Fruit fly (Drosophila melanogaster) whole organism, adult: ENCODE measurements around the gene shv.
A peak's percentile ranks its signal among the peaks of the same experiment; 100 is the strongest.

Experiments used
- CG11617 ChIP-seq: fragments of 200-800 bp; sonication (Bioruptor generic); optimal IDR thresholded peaks from 2 replicates; lab custom pipeline; 2017; ENCODE audit warnings: mild to moderate bottlenecking, missing biosample characterization, missing genetic modification reagents, missing genetic modification characterization
- CG12768 ChIP-seq: fragments of 200-800 bp; sonication (Bioruptor generic); optimal IDR thresholded peaks from 2 replicates; lab custom pipeline; 2017; ENCODE audit warnings: missing biosample characterization, missing genetic modification characterization, mild to moderate bottlenecking, moderate library complexity, missing genetic modification reagents
- CG14711 ChIP-seq: fragments of 200-800 bp; sonication (Bioruptor generic); optimal IDR thresholded peaks from 2 replicates; lab custom pipeline; 2018; ENCODE audit warnings: missing biosample characterization, mild to moderate bottlenecking, missing genetic modification characterization, moderate library complexity
- CG1620 ChIP-seq: fragments of 200-800 bp; sonication (Bioruptor generic); optimal IDR thresholded peaks from 2 replicates; lab custom pipeline; 2016; ENCODE audit warnings: missing biosample characterization, missing genetic modification characterization
- CG33017 ChIP-seq: fragments of 200-800 bp; sonication (Bioruptor generic); optimal IDR thresholded peaks from 2 replicates; lab custom pipeline; 2018; ENCODE audit warnings: missing biosample characterization, mild to moderate bottlenecking, missing genetic modification characterization, moderate library complexity
- CG5204 ChIP-seq: fragments of 200-800 bp; sonication (Bioruptor generic); optimal IDR thresholded peaks from 2 replicates; lab custom pipeline; 2016; ENCODE audit warnings: missing biosample characterization, missing genetic modification characterization
- CG7045 ChIP-seq: fragments of 200-800 bp; sonication (Bioruptor generic); optimal IDR thresholded peaks from 2 replicates; lab custom pipeline; 2017; ENCODE audit warnings: missing biosample characterization, mild to moderate bottlenecking, missing genetic modification characterization
- CG7101 ChIP-seq: fragments of 200-800 bp; sonication (Bioruptor generic); optimal IDR thresholded peaks from 2 replicates; lab custom pipeline; 2018; ENCODE audit warnings: missing biosample characterization, mild to moderate bottlenecking, missing genetic modification characterization, moderate library complexity
- Clk ChIP-seq: fragments of 200-800 bp; sonication (Bioruptor generic); optimal IDR thresholded peaks from 2 replicates; lab custom pipeline; 2017; ENCODE audit warnings: missing biosample characterization, missing genetic modification characterization
- Crg-1 ChIP-seq: fragments of 200-800 bp; sonication (Bioruptor generic); optimal IDR thresholded peaks from 2 replicates; lab custom pipeline; 2016; ENCODE audit warnings: missing biosample characterization, missing genetic modification characterization
- Hr96 ChIP-seq: fragments of 200-800 bp; sonication (Bioruptor generic); optimal IDR thresholded peaks from 2 replicates; lab custom pipeline; 2016; ENCODE audit warnings: missing biosample characterization, missing genetic modification characterization
- Mnt ChIP-seq: fragments of 200-800 bp; sonication (Bioruptor generic); optimal IDR thresholded peaks from 2 replicates; lab custom pipeline; 2016; ENCODE audit warnings: missing biosample characterization, mild to moderate bottlenecking, missing genetic modification characterization
- bab1 ChIP-seq: fragments of 200-800 bp; sonication (Bioruptor generic); optimal IDR thresholded peaks from 3 replicates; lab custom pipeline; 2019; ENCODE audit warnings: missing biosample characterization, mild to moderate bottlenecking, missing genetic modification characterization, moderate library complexity
- cic ChIP-seq: fragments of 200-800 bp; sonication (Bioruptor generic); optimal IDR thresholded peaks from 2 replicates; lab custom pipeline; 2017; ENCODE audit warnings: missing biosample characterization, mild to moderate bottlenecking, missing genetic modification characterization, moderate library complexity
- cnc ChIP-seq, 2 experiments: fragments of >200 bp; optimal IDR thresholded peaks; 2 replicates each; lab custom pipeline; 2017
- kay ChIP-seq: fragments of 200-800 bp; sonication (Bioruptor generic); peaks from one replicate; lab custom pipeline; 2016; ENCODE audit warnings: missing biosample characterization, missing genetic modification characterization, borderline replicate concordance
- ovo ChIP-seq: fragments of 200-800 bp; sonication (Bioruptor generic); optimal IDR thresholded peaks from 2 replicates; lab custom pipeline; 2016; ENCODE audit warnings: missing biosample characterization, missing genetic modification characterization
- pad ChIP-seq: fragments of 200-800 bp; sonication (Bioruptor generic); optimal IDR thresholded peaks from 3 replicates; lab custom pipeline; 2017; ENCODE audit warnings: missing biosample characterization, missing genetic modification characterization, mild to moderate bottlenecking, moderate library complexity, missing genetic modification reagents
- tj ChIP-seq: fragments of 200-800 bp; sonication (Bioruptor generic); optimal IDR thresholded peaks from 3 replicates; lab custom pipeline; 2017; ENCODE audit warnings: missing biosample characterization, mild to moderate bottlenecking, missing genetic modification characterization, moderate library complexity
- toe ChIP-seq: fragments of 200-800 bp; sonication (Bioruptor generic); optimal IDR thresholded peaks from 2 replicates; lab custom pipeline; 2016; ENCODE audit warnings: missing biosample characterization, missing genetic modification characterization

The shv gene

dm6 chr2L:452872-453271 lies at the start of gene shv, which contains the start of gene crq:
Gene shv (plus strand): TSS chr2L:453108.
Gene crq (minus strand): TSS chr2L:453024.
- TF ChIP-seq Hr96 (GFP tag; lab: Kevin White, UChicago) (no peak), CG33017 (tag; lab: Kevin White, UChicago) (no peak), CG11617 (no peak), CG12768 (no peak), cic (GFP tag; lab: Kevin White, UChicago) (peak; percentile 42), pad (GFP tag; lab: Kevin White, UChicago) (peak; percentile 38), CG14711 (peak; percentile 99), cnc (optimal IDR thresholded peaks at IDR 0.05; lab: Kevin White, UChicago) (no peak), tj (GFP tag; lab: Kevin White, UChicago) (peak; percentile 74), bab1 (GFP tag; lab: Kevin White, UChicago) (peak; percentile 63), CG5204 (no peak), CG1620 (GFP tag; lab: Kevin White, UChicago) (no peak), toe (GFP tag; lab: Kevin White, UChicago) (no peak)

- TF ChIP-seq kay (GFP tag; lab: Kevin White, UChicago): no peak
- TF ChIP-seq pad (GFP tag; lab: Kevin White, UChicago): no peak
- TF ChIP-seq bab1 (GFP tag; lab: Kevin White, UChicago): peak; percentile 51
- TF ChIP-seq CG5204: peak; percentile 28
- peak; percentile 29 for TF ChIP-seq CG14711
- TF ChIP-seq CG12768: no peak
- TF ChIP-seq Mnt (GFP tag; lab: Kevin White, UChicago): peak; percentile 96
- TF ChIP-seq cic (GFP tag; lab: Kevin White, UChicago): no peak
- no peak for TF ChIP-seq ovo (GFP tag; lab: Kevin White, UChicago)
- TF ChIP-seq CG11617: peak; percentile 33
Measured at dm6 chr2L:403627-404575, 49.0 kb upstream of the shv start, which contains the start of gene Polr1B. Gene Polr1B (plus strand): TSS chr2L:404285.

- no peak for TF ChIP-seq cic (GFP tag; lab: Kevin White, UChicago)
- peak; percentile 16 for TF ChIP-seq CG7045 (GFP tag; lab: Kevin White, UChicago)
- TF ChIP-seq CG14711: peak; percentile 18
- TF ChIP-seq CG7101 (tag; lab: Kevin White, UChicago): peak; percentile 27
- TF ChIP-seq CG5204: no peak
Measured at dm6 chr2L:412931-413330, 40.0 kb upstream of the shv start.

dm6 chr2L:413894-414293 lies 39.0 kb upstream of the shv start:
- TF ChIP-seq CG11617 (no peak), tj (GFP tag; lab: Kevin White, UChicago) (no peak), CG12768 (no peak), Hr96 (GFP tag; lab: Kevin White, UChicago) (no peak), kay (GFP tag; lab: Kevin White, UChicago) (no peak), cnc (optimal IDR thresholded peaks at IDR 0.05; lab: Kevin White, UChicago) (no peak), CG1620 (GFP tag; lab: Kevin White, UChicago) (no peak), CG33017 (tag; lab: Kevin White, UChicago) (no peak), CG14711 (no peak), cic (GFP tag; lab: Kevin White, UChicago) (no peak), CG5204 (no peak), Mnt (GFP tag; lab: Kevin White, UChicago) (no peak), Crg-1 (GFP tag; lab: Kevin White, UChicago) (no peak), ovo (GFP tag; lab: Kevin White, UChicago) (no peak), toe (GFP tag; lab: Kevin White, UChicago) (no peak), CG7045 (GFP tag; lab: Kevin White, UChicago) (no peak), bab1 (GFP tag; lab: Kevin White, UChicago) (no peak), pad (GFP tag; lab: Kevin White, UChicago) (no peak)

- peak; percentile 59 for TF ChIP-seq Clk
- peak; percentile 57 for TF ChIP-seq tj (GFP tag; lab: Kevin White, UChicago)
- peak; percentile 94 for TF ChIP-seq toe (GFP tag; lab: Kevin White, UChicago)
- TF ChIP-seq bab1 (GFP tag; lab: Kevin White, UChicago): peak; percentile 71
- TF ChIP-seq Crg-1 (GFP tag; lab: Kevin White, UChicago): peak; percentile 85
- peak; percentile 83 for TF ChIP-seq CG7101 (tag; lab: Kevin White, UChicago)
- peak; percentile 61 for TF ChIP-seq CG14711
- TF ChIP-seq cic (GFP tag; lab: Kevin White, UChicago): peak; percentile 64
- TF ChIP-seq kay (GFP tag; lab: Kevin White, UChicago): no peak
- no peak for TF ChIP-seq cnc (optimal IDR thresholded peaks at IDR 0.05; lab: Kevin White, UChicago)
- peak; percentile 93 for TF ChIP-seq Hr96 (GFP tag; lab: Kevin White, UChicago)
- peak; percentile 67 for TF ChIP-seq ovo (GFP tag; lab: Kevin White, UChicago)
- peak; percentile 61 for TF ChIP-seq CG12768
- peak; percentile 81 for TF ChIP-seq Mnt (GFP tag; lab: Kevin White, UChicago)
- TF ChIP-seq pad (GFP tag; lab: Kevin White, UChicago): peak; percentile 62
- peak; percentile 94 for TF ChIP-seq CG1620 (GFP tag; lab: Kevin White, UChicago)
- TF ChIP-seq CG5204: peak; percentile 90
- TF ChIP-seq CG7045 (GFP tag; lab: Kevin White, UChicago): peak; percentile 74
- peak; percentile 71 for TF ChIP-seq CG33017 (tag; lab: Kevin White, UChicago)
- TF ChIP-seq CG11617: peak; percentile 87
Measured at dm6 chr2L:414593-415399, 38.1 kb upstream of the shv start, which contains the start of the genes AP-2alpha and ebi. Gene AP-2alpha (minus strand): TSS chr2L:414777. Gene ebi (plus strand): TSS chr2L:415067.
